Worm (Caenorhabditis elegans): ENCODE results near the gene fbxb-81.
"Not testable (repeated sequence)": the region's sequence is repeated elsewhere in the genome, so short reads cannot be mapped to it uniquely, and the experiment has no call there.

The fbxb-81 gene

DNA sequence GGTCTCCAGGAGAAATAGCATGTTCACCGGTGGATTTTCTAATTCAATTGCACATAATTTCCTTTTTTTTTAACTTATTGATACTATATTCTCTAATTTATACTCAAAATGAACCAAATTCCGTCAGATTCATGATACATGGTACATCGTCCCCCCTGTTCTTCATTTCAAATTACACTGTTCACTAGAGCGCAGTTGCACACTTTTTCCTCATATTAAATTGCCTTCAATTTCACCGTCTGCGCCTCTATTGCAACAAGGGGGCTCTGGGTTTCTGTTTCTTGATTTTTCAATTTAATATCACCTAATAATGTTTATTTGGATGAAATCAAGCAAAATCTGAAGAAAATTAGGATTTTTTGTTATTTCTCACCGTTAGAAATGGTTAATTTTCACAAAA, 9.4 kb downstream of the fbxb-81 start:
- TF ChIP-seq F13C5.2 (tag; optimal IDR thresholded peaks at IDR 0.05) (peak; percentile 31), sea-1 (GFP tag; conservative IDR thresholded peaks at IDR 0.05) (no peak)

DNA sequence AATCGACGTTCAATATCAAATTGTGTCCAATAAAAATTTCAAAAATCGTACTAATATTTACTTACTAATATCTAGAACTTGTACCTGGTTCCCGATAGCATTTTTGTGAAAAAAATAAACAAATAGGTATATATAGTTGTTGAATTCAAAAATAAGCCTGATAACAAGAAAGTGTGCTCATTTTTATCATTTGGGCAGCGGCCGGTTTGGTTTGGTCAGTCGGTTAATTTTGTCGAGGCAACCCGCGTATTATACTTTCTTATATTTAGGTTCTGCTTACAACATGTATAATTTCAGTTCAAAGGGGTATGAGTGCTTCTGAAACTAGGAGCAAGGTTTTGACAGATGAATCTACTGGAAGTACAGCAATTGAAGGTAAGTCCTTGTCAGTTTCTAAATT, 10.4 kb downstream of the fbxb-81 start, which contains the start of the genes nhr-280 and C29F9.2:
Gene nhr-280 (minus strand): TSS at position 101 of the 400 bp plus-strand sequence.
Gene C29F9.2 (plus strand): TSS at position 298 of the 400 bp plus-strand sequence.
- TF ChIP-seq F13C5.2 (tag; optimal IDR thresholded peaks at IDR 0.05) (no peak), ceh-13 (GFP tag; optimal IDR thresholded peaks at IDR 0.05) (no peak), hmbx-1 (tag; optimal IDR thresholded peaks at IDR 0.05) (no peak), flt-1 (GFP tag; IDR thresholded peaks at IDR 0.05) (no peak), scrt-1 (GFP tag; IDR thresholded peaks at IDR 0.05) (no peak), B0310.2 (tag; optimal IDR thresholded peaks at IDR 0.05) (no peak)

DNA sequence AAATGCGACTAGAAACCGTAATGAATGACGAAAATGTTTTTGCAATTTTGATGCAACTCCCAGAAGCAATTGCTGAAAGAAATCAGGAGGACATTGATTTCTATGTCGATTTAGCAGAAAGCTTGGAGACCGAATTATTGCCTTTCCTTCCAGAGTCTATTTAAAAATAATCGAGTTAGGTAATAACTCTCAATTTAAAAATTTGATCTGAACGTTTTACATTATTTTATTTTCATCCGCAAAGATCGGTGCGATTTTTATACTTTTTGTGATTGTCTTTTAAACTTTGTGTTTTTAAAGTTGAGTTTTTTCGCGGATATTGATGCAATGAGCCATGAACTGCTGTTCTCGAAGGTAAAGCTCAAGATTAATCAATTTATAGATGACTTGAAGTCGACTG, 16.5 kb downstream of the fbxb-81 start, which contains the start of gene pals-23:
Gene pals-23 (plus strand): TSS at position 301 of the 400 bp plus-strand sequence.
- TF ChIP-seq tra-4 (tag; optimal IDR thresholded peaks at IDR 0.05) (no peak), aly-1 (tag; optimal IDR thresholded peaks at IDR 0.05) (no peak), ceh-13 (GFP tag; optimal IDR thresholded peaks at IDR 0.05) (no peak), ama-1 (optimal IDR thresholded peaks at IDR 0.05) (no peak), sea-1 (GFP tag; conservative IDR thresholded peaks at IDR 0.05) (no peak), scrt-1 (GFP tag; IDR thresholded peaks at IDR 0.05) (no peak), pes-1 (GFP tag; IDR thresholded peaks at IDR 0.05) (no peak), hnd-1 (tag; optimal IDR thresholded peaks at IDR 0.05) (no peak)

DNA sequence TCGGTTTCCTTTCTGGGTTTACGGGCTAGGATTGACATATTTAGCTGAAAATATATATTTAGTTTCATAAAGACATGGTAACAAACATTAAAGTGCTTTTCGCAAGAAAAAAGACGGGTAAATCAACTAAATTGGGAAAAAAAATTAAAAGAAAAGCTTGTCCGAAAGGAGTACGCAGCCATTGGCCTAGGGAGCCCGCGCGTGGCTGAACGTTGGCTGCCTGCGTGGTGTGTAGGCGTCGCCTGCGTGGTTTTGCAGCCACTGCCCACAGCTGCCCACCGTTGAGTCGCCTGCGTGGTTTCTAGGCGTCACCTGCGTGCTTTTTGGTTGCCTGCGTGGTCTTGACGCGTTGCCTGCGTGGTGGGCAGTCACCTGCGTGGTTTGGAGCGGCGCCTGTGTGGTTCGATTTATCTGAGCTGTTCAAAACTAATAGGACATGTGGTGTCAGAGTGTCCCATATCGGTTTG, 19.0 kb downstream of the fbxb-81 start, which contains the start of gene C29F9.12:
Gene C29F9.12 (minus strand): TSS at position 51 of the 467 bp plus-strand sequence.
- TF ChIP-seq ets-7 (tag; optimal IDR thresholded peaks at IDR 0.05); ceh-13 (GFP tag; optimal IDR thresholded peaks at IDR 0.05); hnd-1 (tag; optimal IDR thresholded peaks at IDR 0.05): not testable (repeated sequence)

DNA sequence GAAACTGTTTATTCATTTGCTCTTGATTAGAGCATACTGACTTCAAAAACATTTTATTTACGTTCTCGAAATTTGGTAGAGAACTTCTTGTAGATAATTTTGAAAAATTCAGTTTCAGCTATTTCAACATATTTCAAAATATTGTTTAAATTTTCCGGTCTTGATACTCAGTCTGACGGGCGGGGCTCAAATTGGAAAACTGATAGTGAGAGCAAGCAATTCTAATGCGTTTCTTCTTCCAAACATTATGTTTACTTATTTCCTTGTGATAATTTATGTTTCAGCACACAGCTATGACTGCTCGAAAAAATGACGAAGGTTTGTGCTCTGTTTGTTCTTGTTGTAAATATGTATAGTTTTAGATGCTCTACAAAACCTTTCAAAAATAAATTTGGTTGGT, 20.8 kb downstream of the fbxb-81 start, which contains the start of gene pals-24:
Gene pals-24 (plus strand): TSS at position 237 of the 400 bp plus-strand sequence.
- TF ChIP-seq hmg-4 (GFP tag; optimal IDR thresholded peaks at IDR 0.05): no peak
- no peak for TF ChIP-seq ceh-13 (GFP tag; optimal IDR thresholded peaks at IDR 0.05)
- no peak for TF ChIP-seq tbx-11 (GFP tag; IDR thresholded peaks at IDR 0.05)
- no peak for TF ChIP-seq hmbx-1 (tag; optimal IDR thresholded peaks at IDR 0.05)
- no peak for TF ChIP-seq tra-4 (tag; optimal IDR thresholded peaks at IDR 0.05)
- TF ChIP-seq flt-1 (GFP tag; IDR thresholded peaks at IDR 0.05): no peak
- no peak for TF ChIP-seq hnd-1 (tag; optimal IDR thresholded peaks at IDR 0.05)
- no peak for TF ChIP-seq F13C5.2 (tag; optimal IDR thresholded peaks at IDR 0.05)
- no peak for TF ChIP-seq pes-1 (GFP tag; IDR thresholded peaks at IDR 0.05)
- no peak for TF ChIP-seq sea-1 (GFP tag; conservative IDR thresholded peaks at IDR 0.05)
- TF ChIP-seq ceh-36 (tag; optimal IDR thresholded peaks at IDR 0.05): no peak
- TF ChIP-seq tbx-37 (GFP tag; conservative IDR thresholded peaks at IDR 0.05): no peak

DNA sequence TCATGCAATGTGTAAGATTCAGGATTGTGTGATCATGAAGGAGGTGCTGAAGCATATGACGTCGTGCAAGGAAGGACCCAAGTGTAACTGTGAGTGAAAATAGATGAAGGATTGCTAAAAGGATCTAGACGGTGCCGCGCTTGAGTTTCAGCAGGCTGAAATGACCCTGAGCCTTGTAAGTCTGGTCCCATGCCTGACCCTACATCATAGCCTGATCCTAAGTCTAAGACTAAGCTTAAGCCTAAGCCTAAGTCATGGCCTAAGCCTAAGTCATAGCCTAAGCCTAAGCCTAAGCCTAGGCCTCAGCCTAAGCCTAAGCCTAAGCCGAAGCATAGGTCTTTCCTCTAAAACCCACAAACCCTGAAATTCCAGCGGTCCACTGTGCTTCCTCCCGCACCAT, 23.2 kb downstream of the fbxb-81 start:
- TF ChIP-seq flt-1 (GFP tag; IDR thresholded peaks at IDR 0.05): no peak
- peak; percentile 45 for TF ChIP-seq ceh-36 (tag; optimal IDR thresholded peaks at IDR 0.05)

DNA sequence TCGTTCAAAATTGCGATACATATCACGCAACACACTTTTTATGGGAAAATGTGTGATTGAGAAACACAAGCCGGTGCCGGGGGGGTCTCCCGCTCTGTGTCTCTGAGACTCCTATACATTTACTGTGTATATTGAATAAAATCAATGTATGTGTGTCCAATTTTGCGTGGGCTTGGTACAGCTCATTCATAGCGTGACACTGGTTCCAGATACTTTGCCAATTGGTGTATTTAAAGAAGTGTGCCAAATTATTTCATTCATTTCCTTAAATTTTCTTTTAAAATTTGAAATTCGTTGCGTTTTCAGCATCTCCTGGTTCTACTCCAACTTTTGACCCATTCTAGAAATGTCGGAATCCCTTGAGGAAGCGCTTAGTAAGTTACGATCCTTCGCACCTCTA, 23.8 kb downstream of the fbxb-81 start, which contains the start of gene C29F9.5:
Gene C29F9.5 (plus strand): TSS at position 301 of the 400 bp plus-strand sequence.
- TF ChIP-seq tbx-11 (GFP tag; IDR thresholded peaks at IDR 0.05) (no peak), hmbx-1 (tag; optimal IDR thresholded peaks at IDR 0.05) (no peak), hnd-1 (tag; optimal IDR thresholded peaks at IDR 0.05) (no peak), F13C5.2 (tag; optimal IDR thresholded peaks at IDR 0.05) (no peak), tra-4 (tag; optimal IDR thresholded peaks at IDR 0.05) (no peak), pes-1 (GFP tag; IDR thresholded peaks at IDR 0.05) (no peak), hmg-4 (GFP tag; optimal IDR thresholded peaks at IDR 0.05) (no peak), ama-1 (optimal IDR thresholded peaks at IDR 0.05) (no peak), aly-1 (tag; optimal IDR thresholded peaks at IDR 0.05) (no peak), scrt-1 (GFP tag; IDR thresholded peaks at IDR 0.05) (no peak), ceh-13 (GFP tag; optimal IDR thresholded peaks at IDR 0.05) (no peak), B0310.2 (tag; optimal IDR thresholded peaks at IDR 0.05) (no peak), ceh-36 (tag; optimal IDR thresholded peaks at IDR 0.05) (no peak), ets-7 (tag; optimal IDR thresholded peaks at IDR 0.05) (no peak), flt-1 (GFP tag; IDR thresholded peaks at IDR 0.05) (no peak), sea-1 (GFP tag; conservative IDR thresholded peaks at IDR 0.05) (no peak)

DNA sequence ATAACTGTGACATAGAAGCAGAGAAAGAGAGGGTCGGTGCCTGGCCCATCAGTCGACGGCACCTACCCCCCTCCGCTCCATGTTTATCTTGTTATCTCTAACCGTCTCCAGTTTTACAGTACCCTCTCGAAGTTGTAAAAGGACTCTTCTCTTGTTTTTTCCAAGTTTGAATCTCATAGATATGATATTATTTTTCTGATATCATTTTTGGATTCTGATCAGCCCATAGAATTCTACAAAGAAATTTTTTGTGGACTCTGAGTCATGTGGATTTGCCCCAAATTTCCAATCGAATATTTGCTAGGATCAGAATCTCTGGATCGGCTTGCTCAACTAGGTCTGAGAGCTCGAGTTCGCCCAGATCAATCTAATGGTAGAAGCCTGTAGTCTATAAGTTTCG, 26.4 kb downstream of the fbxb-81 start, which contains the start of gene C29F9.6:
Gene C29F9.6 (plus strand): TSS at position 301 of the 400 bp plus-strand sequence.
- TF ChIP-seq flt-1 (GFP tag; IDR thresholded peaks at IDR 0.05): no peak
- TF ChIP-seq F13C5.2 (tag; optimal IDR thresholded peaks at IDR 0.05): no peak
- TF ChIP-seq hnd-1 (tag; optimal IDR thresholded peaks at IDR 0.05): no peak
- no peak for TF ChIP-seq hmbx-1 (tag; optimal IDR thresholded peaks at IDR 0.05)
- no peak for TF ChIP-seq ets-7 (tag; optimal IDR thresholded peaks at IDR 0.05)
- TF ChIP-seq B0310.2 (tag; optimal IDR thresholded peaks at IDR 0.05): no peak
- no peak for TF ChIP-seq ceh-36 (tag; optimal IDR thresholded peaks at IDR 0.05)
- no peak for TF ChIP-seq pes-1 (GFP tag; IDR thresholded peaks at IDR 0.05)
- TF ChIP-seq tra-4 (tag; optimal IDR thresholded peaks at IDR 0.05): no peak
- no peak for TF ChIP-seq ceh-13 (GFP tag; optimal IDR thresholded peaks at IDR 0.05)
- TF ChIP-seq ama-1 (optimal IDR thresholded peaks at IDR 0.05): no peak
- no peak for TF ChIP-seq hmg-4 (GFP tag; optimal IDR thresholded peaks at IDR 0.05)
- no peak for TF ChIP-seq scrt-1 (GFP tag; IDR thresholded peaks at IDR 0.05)
- TF ChIP-seq sea-1 (GFP tag; conservative IDR thresholded peaks at IDR 0.05): no peak
- no peak for TF ChIP-seq aly-1 (tag; optimal IDR thresholded peaks at IDR 0.05)
- no peak for TF ChIP-seq tbx-11 (GFP tag; IDR thresholded peaks at IDR 0.05)
- no peak for TF ChIP-seq tbx-37 (GFP tag; conservative IDR thresholded peaks at IDR 0.05)
